Fruit fly (Drosophila melanogaster): ENCODE measurements around the gene Krn.

Krn gene

dm6 chr3L:17644906-17645244 lies 9.2 kb downstream of the Krn start, which contains the start of gene Pep (continued):
- TF ChIP-seq mam (GFP tag; optimal IDR thresholded peaks at IDR 0.05): peak; percentile 42
- TF ChIP-seq CG4730 (GFP tag; IDR thresholded peaks at IDR 0.05): no peak
- no peak for TF ChIP-seq esg (GFP tag; conservative IDR thresholded peaks at IDR 0.05)
- no peak for TF ChIP-seq CG9876 (GFP tag; optimal IDR thresholded peaks at IDR 0.05)
- peak; percentile 39 for TF ChIP-seq CG4424 (GFP tag; optimal IDR thresholded peaks at IDR 0.05)
- peak; percentile 64 for TF ChIP-seq jumu (GFP tag; optimal IDR thresholded peaks at IDR 0.05)
- no peak for TF ChIP-seq CG6683 (GFP tag; optimal IDR thresholded peaks at IDR 0.05)
- TF ChIP-seq CG11456 (GFP tag; IDR thresholded peaks at IDR 0.05): no peak
- TF ChIP-seq CG17829 (tag; optimal IDR thresholded peaks at IDR 0.05): peak; percentile 63
- peak; percentile 57 for TF ChIP-seq CG31441 (GFP tag; IDR thresholded peaks at IDR 0.05)
- peak; percentile 56 for TF ChIP-seq CHES-1-like (GFP tag; optimal IDR thresholded peaks at IDR 0.05)
- peak; percentile 92 for TF ChIP-seq trem (tag; optimal IDR thresholded peaks at IDR 0.05)
- peak; percentile 99 for TF ChIP-seq CG6791 (GFP tag; IDR thresholded peaks at IDR 0.05; ENCODE audit: partially characterized antibody)
- TF ChIP-seq CG15514 (GFP tag; optimal IDR thresholded peaks at IDR 0.05): peak; percentile 85
- peak; percentile 60 for TF ChIP-seq Jarid2 (GFP tag; optimal IDR thresholded peaks at IDR 0.05)
- TF ChIP-seq sens-2 (GFP tag; IDR thresholded peaks at IDR 0.05): no peak
- no peak for TF ChIP-seq ase (GFP tag; IDR thresholded peaks at IDR 0.05)
- TF ChIP-seq Hey (tag; optimal IDR thresholded peaks at IDR 0.05): no peak
- TF ChIP-seq CG18476 (GFP tag; optimal IDR thresholded peaks at IDR 0.05): no peak
- TF ChIP-seq dati (GFP tag; IDR thresholded peaks at IDR 0.05): no peak
- no peak for TF ChIP-seq fd64A (GFP tag; optimal IDR thresholded peaks at IDR 0.05)
- no peak for TF ChIP-seq Rfx (GFP tag; IDR thresholded peaks at IDR 0.05)
- TF ChIP-seq CG17612 (GFP tag; IDR thresholded peaks at IDR 0.05): no peak
- no peak for TF ChIP-seq CG13296 (GFP tag; optimal IDR thresholded peaks at IDR 0.05)
- TF ChIP-seq trh (GFP tag; optimal IDR thresholded peaks at IDR 0.05): no peak
- no peak for TF ChIP-seq NFAT (GFP tag; IDR thresholded peaks at IDR 0.05)
- no peak for TF ChIP-seq HHEX (GFP tag; optimal IDR thresholded peaks at IDR 0.05)
- no peak for TF ChIP-seq Nf-YA (GFP tag; IDR thresholded peaks at IDR 0.05)
- no peak; the same call in 3 of the 4 replicates for TF ChIP-seq Gug (GFP tag; IDR thresholded peaks at IDR 0.05)
- TF ChIP-seq zf30C (GFP tag; optimal IDR thresholded peaks at IDR 0.05): peak; percentile 8
- TF ChIP-seq bbx (GFP tag; IDR thresholded peaks at IDR 0.05; ENCODE audit: partially characterized antibody): peak; percentile 99
- TF ChIP-seq MBD-R2 (GFP tag; IDR thresholded peaks at IDR 0.05): peak; percentile 56
- peak; percentile 97 for TF ChIP-seq Dll (GFP tag; IDR thresholded peaks at IDR 0.05; ENCODE audit: partially characterized antibody)
- TF ChIP-seq hbn (GFP tag; IDR thresholded peaks at IDR 0.05; ENCODE audit: partially characterized antibody): peak; percentile 99
- TF ChIP-seq E2f2 (GFP tag; IDR thresholded peaks at IDR 0.05): peak; percentile 80
- TF ChIP-seq jigr1 (GFP tag; IDR thresholded peaks at IDR 0.05): no peak; the same call in 2 of the 3 replicates
- peak; percentile 96 for TF ChIP-seq CG2129 (GFP tag; IDR thresholded peaks at IDR 0.05; ENCODE audit: partially characterized antibody)
- TF ChIP-seq E2f1 (GFP tag; IDR thresholded peaks at IDR 0.05): no peak
- peak; percentile 87 for TF ChIP-seq CG32767 (GFP tag; IDR thresholded peaks at IDR 0.05)
- TF ChIP-seq gsb-n (tag; optimal IDR thresholded peaks at IDR 0.05): no peak
- no peak for TF ChIP-seq CG4854 (GFP tag; optimal IDR thresholded peaks at IDR 0.05)
- no peak for TF ChIP-seq Dek (tag; optimal IDR thresholded peaks at IDR 0.05)
- peak; percentile 98 for TF ChIP-seq unc-4 (GFP tag; IDR thresholded peaks at IDR 0.05; ENCODE audit: partially characterized antibody)
- no peak for TF ChIP-seq CG33557 (GFP tag; optimal IDR thresholded peaks at IDR 0.05)
- no peak for TF ChIP-seq tgo (GFP tag; IDR thresholded peaks at IDR 0.05)
- no peak for TF ChIP-seq CG1529 (GFP tag; optimal IDR thresholded peaks at IDR 0.05)
- no peak for TF ChIP-seq Spps (tag; optimal IDR thresholded peaks at IDR 0.05)
- no peak for TF ChIP-seq Aef1 (GFP tag; IDR thresholded peaks at IDR 0.05)
- no peak for TF ChIP-seq ttk (GFP tag; IDR thresholded peaks at IDR 0.05)
- no peak; the same call in 1 of the 2 replicates for TF ChIP-seq Atf6 (GFP tag; IDR thresholded peaks at IDR 0.05)
- TF ChIP-seq slou (GFP tag; optimal IDR thresholded peaks at IDR 0.05): no peak
- 0 out of 2 replicates have a peak, but pooled peaks have one; percentile 22 for TF ChIP-seq wdn (GFP tag; IDR thresholded peaks at IDR 0.05)

Data from whole organism, embryonic.